Fruit fly (Drosophila melanogaster) whole organism, wandering third instar larva: ENCODE results near the gene CG4613.
A peak's percentile ranks its signal among the peaks of the same experiment; 100 is the strongest.

Experiments used
- Abd-B ChIP-seq: fragments of >200 bp; optimal IDR thresholded peaks from 2 replicates; lab custom pipeline; 2017; ENCODE audit warnings: missing biosample characterization, missing genetic modification characterization
- CG32264 ChIP-seq: fragments of 200-800 bp; sonication (Bioruptor generic); optimal IDR thresholded peaks from 2 replicates; lab custom pipeline; 2016; ENCODE audit warnings: missing biosample characterization, missing genetic modification characterization
- CG9705 ChIP-seq: fragments of 200-800 bp; sonication (Bioruptor generic); optimal IDR thresholded peaks from 2 replicates; lab custom pipeline; 2018; ENCODE audit warnings: missing biosample characterization, mild to moderate bottlenecking, missing genetic modification characterization
- CrebA ChIP-seq: fragments of 200-800 bp; sonication (Bioruptor generic); optimal IDR thresholded peaks from 2 replicates; lab custom pipeline; 2016; ENCODE audit warnings: missing biosample characterization, mild to moderate bottlenecking, missing genetic modification characterization, borderline replicate concordance
- Dif ChIP-seq: fragments of 200-275, 200-300 bp; sonication (Bioruptor generic); optimal IDR thresholded peaks from 2 replicates; lab custom pipeline; 2018; ENCODE audit warnings: missing biosample characterization, missing genetic modification characterization; ENCODE audit not compliant: partially characterized antibody
- GATAd ChIP-seq: sonication (Bioruptor generic); optimal IDR thresholded peaks from 2 replicates; lab custom pipeline; 2016; ENCODE audit warnings: missing biosample characterization, missing genetic modification characterization
- HLH106 ChIP-seq: fragments of 200-800 bp; optimal IDR thresholded peaks from 3 replicates; lab custom pipeline; 2019; ENCODE audit warnings: missing biosample characterization, mild to moderate bottlenecking, missing genetic modification characterization, moderate library complexity
- Hnf4 ChIP-seq: fragments of 200-800 bp; sonication (Bioruptor generic); optimal IDR thresholded peaks from 2 replicates; lab custom pipeline; 2016; ENCODE audit warnings: missing biosample characterization, mild to moderate bottlenecking, missing genetic modification characterization
- Hr78 ChIP-seq: fragments of >200 bp; optimal IDR thresholded peaks from 2 replicates; lab custom pipeline; 2017; ENCODE audit warnings: missing biosample characterization, missing genetic modification characterization
- Hr83 ChIP-seq: fragments of 200-300 bp; sonication (Bioruptor generic); optimal IDR thresholded peaks from 2 replicates; lab custom pipeline; 2016; ENCODE audit warnings: missing biosample characterization, mild to moderate bottlenecking, missing genetic modification characterization, moderate library complexity; ENCODE audit not compliant: poor library complexity, severe bottlenecking
- Jra ChIP-seq: sonication (Bioruptor generic); optimal IDR thresholded peaks from 2 replicates; lab custom pipeline; 2016; ENCODE audit warnings: missing biosample characterization, missing genetic modification characterization
- Mio ChIP-seq: sonication (Bioruptor generic); optimal IDR thresholded peaks from 2 replicates; lab custom pipeline; 2016; ENCODE audit warnings: missing biosample characterization, missing genetic modification characterization
- N ChIP-seq: fragments of >200 bp; optimal IDR thresholded peaks from 2 replicates; lab custom pipeline; 2018; ENCODE audit warnings: missing biosample characterization, missing external identifiers, missing genetic modification characterization
- OdsH ChIP-seq: fragments of 200-800 bp; sonication (Bioruptor generic); optimal IDR thresholded peaks from 2 replicates; lab custom pipeline; 2016; ENCODE audit warnings: missing biosample characterization, mild to moderate bottlenecking, missing genetic modification characterization
- Rel ChIP-seq, 2 experiments: fragments of 200-800 bp; sonication (Bioruptor generic) in 1 of 2; optimal IDR thresholded peaks; 2 replicates in 1 of 2; 3 replicates in 1 of 2; lab custom pipeline; 2016 to 2019; ENCODE audit warnings: mild to moderate bottlenecking in 2 of 2, missing biosample characterization in 2 of 2, missing genetic modification characterization in 2 of 2, moderate library complexity in 1 of 2
- Sp1 ChIP-seq: fragments of 200-800 bp; sonication (Bioruptor generic); optimal IDR thresholded peaks from 3 replicates; lab custom pipeline; 2019; ENCODE audit warnings: missing biosample characterization, mild to moderate bottlenecking, missing genetic modification characterization, moderate library complexity
- Vsx2 ChIP-seq: fragments of 200-300, 225-300 bp; sonication (Bioruptor generic); optimal IDR thresholded peaks from 2 replicates; lab custom pipeline; 2018; ENCODE audit warnings: missing biosample characterization, missing genetic modification characterization; ENCODE audit not compliant: partially characterized antibody
- br ChIP-seq: fragments of 200-800 bp; sonication (Bioruptor generic); optimal IDR thresholded peaks from 2 replicates; lab custom pipeline; 2016; ENCODE audit warnings: missing biosample characterization, missing genetic modification characterization
- brk ChIP-seq: fragments of 200-800 bp; sonication (Bioruptor generic); optimal IDR thresholded peaks from 2 replicates; lab custom pipeline; 2016; ENCODE audit warnings: missing biosample characterization, mild to moderate bottlenecking, missing genetic modification characterization
- dmrt93B ChIP-seq: fragments of 200-800 bp; sonication (Bioruptor generic); optimal IDR thresholded peaks from 2 replicates; lab custom pipeline; 2018; ENCODE audit warnings: missing biosample characterization, mild to moderate bottlenecking, missing genetic modification characterization
- dsf ChIP-seq: sonication (Bioruptor generic); optimal IDR thresholded peaks from 2 replicates; lab custom pipeline; 2016; ENCODE audit warnings: missing biosample characterization, missing genetic modification characterization, borderline replicate concordance
- ey ChIP-seq: fragments of 200-800 bp; sonication (Bioruptor generic); optimal IDR thresholded peaks from 2 replicates; lab custom pipeline; 2016; ENCODE audit warnings: missing biosample characterization, missing genetic modification characterization
- foxo ChIP-seq, 2 experiments: fragments of 200-800 bp; sonication (Bioruptor generic); optimal IDR thresholded peaks; 2 replicates in 1 of 2; 3 replicates in 1 of 2; lab custom pipeline; 2016 to 2017; ENCODE audit warnings: missing biosample characterization in 2 of 2, missing genetic modification characterization in 2 of 2
- fru ChIP-seq: fragments of 200-800 bp; sonication (Bioruptor generic); optimal IDR thresholded peaks from 3 replicates; lab custom pipeline; 2016; ENCODE audit warnings: missing biosample characterization, mild to moderate bottlenecking, missing genetic modification characterization
- h ChIP-seq: fragments of 200-800 bp; sonication (Bioruptor generic); optimal IDR thresholded peaks from 3 replicates; lab custom pipeline; 2016; ENCODE audit warnings: missing biosample characterization, mild to moderate bottlenecking, missing genetic modification characterization
- jim ChIP-seq: fragments of 175-275, 200-325 bp; sonication (Bioruptor generic); optimal IDR thresholded peaks from 2 replicates; lab custom pipeline; 2016; ENCODE audit warnings: missing biosample characterization, mild to moderate bottlenecking, missing genetic modification characterization
- lola ChIP-seq: fragments of >200 bp; optimal IDR thresholded peaks from 2 replicates; lab custom pipeline; 2017; ENCODE audit warnings: missing biosample characterization, missing genetic modification characterization
- pan ChIP-seq: fragments of >200 bp; optimal IDR thresholded peaks from 2 replicates; lab custom pipeline; 2017
- psq ChIP-seq: fragments of 200-800 bp; sonication (Bioruptor generic); optimal IDR thresholded peaks from 3 replicates; lab custom pipeline; 2017; ENCODE audit warnings: missing biosample characterization, mild to moderate bottlenecking, missing genetic modification characterization, moderate library complexity
- rgr ChIP-seq: fragments of 200-800 bp; sonication (Bioruptor generic); optimal IDR thresholded peaks from 3 replicates; lab custom pipeline; 2016; ENCODE audit warnings: missing biosample characterization, mild to moderate bottlenecking, missing genetic modification characterization
- sage ChIP-seq: fragments of 200-800 bp; sonication (Bioruptor generic); optimal IDR thresholded peaks from 2 replicates; lab custom pipeline; 2016; ENCODE audit warnings: missing biosample characterization, mild to moderate bottlenecking, missing genetic modification characterization
- sv ChIP-seq: fragments of 200-800 bp; sonication (Bioruptor generic); optimal IDR thresholded peaks from 3 replicates; lab custom pipeline; 2016; ENCODE audit warnings: missing biosample characterization, missing genetic modification characterization
- tai ChIP-seq: sonication (Bioruptor generic); optimal IDR thresholded peaks from 2 replicates; lab custom pipeline; 2016; ENCODE audit warnings: missing biosample characterization, missing genetic modification characterization
- usp ChIP-seq: fragments of >200 bp; optimal IDR thresholded peaks from 2 replicates; lab custom pipeline; 2017; ENCODE audit warnings: missing biosample characterization, missing genetic modification characterization
- woc ChIP-seq: sonication (Bioruptor generic); optimal IDR thresholded peaks from 2 replicates; lab custom pipeline; 2016; ENCODE audit warnings: missing biosample characterization, mild to moderate bottlenecking, missing genetic modification characterization

CG4613 gene

dm6 chr3L:14544987-14545943, 23.8 kb upstream of the CG4613 start:
- TF ChIP-seq dmrt93B (GFP tag; lab: Kevin White, UChicago) (peak; percentile 19), Dif (GFP tag; lab: Kevin White, UChicago) (no peak), usp (GFP tag; lab: Kevin White, UChicago) (no peak), jim (GFP tag; lab: Kevin White, UChicago) (no peak), Sp1 (GFP tag; lab: Kevin White, UChicago) (no peak), Hr78 (GFP tag; lab: Kevin White, UChicago) (no peak), sv (GFP tag; lab: Kevin White, UChicago) (no peak), brk (GFP tag; lab: Kevin White, UChicago) (no peak), HLH106 (tag; lab: Kevin White, UChicago) (no peak), Abd-B (GFP tag; lab: Kevin White, UChicago) (no peak), N (GFP tag; lab: Kevin White, UChicago) (no peak), sage (no peak), Vsx2 (GFP tag; lab: Kevin White, UChicago) (no peak), Rel (GFP tag; optimal IDR thresholded peaks at IDR 0.05; lab: Kevin White, UChicago) (no peak), Rel (tag; optimal IDR thresholded peaks at IDR 0.05; lab: Kevin White, UChicago) (no peak), lola (GFP tag; lab: Kevin White, UChicago) (no peak), dsf (GFP tag; lab: Kevin White, UChicago) (no peak), Jra (GFP tag; lab: Kevin White, UChicago) (no peak), h (GFP tag; lab: Kevin White, UChicago) (peak; percentile 15), Hnf4 (no peak), rgr (peak; percentile 29), OdsH (GFP tag; lab: Kevin White, UChicago) (no peak), br (no peak), fru (GFP tag; lab: Kevin White, UChicago) (peak; percentile 47), psq (peak; percentile 9), woc (no peak), foxo (GFP tag; optimal IDR thresholded peaks at IDR 0.05; lab: Kevin White, UChicago) (peak in 1 of 2 experiments; percentile 32), CG9705 (GFP tag; lab: Kevin White, UChicago) (no peak), pan (no peak)

DNA sequence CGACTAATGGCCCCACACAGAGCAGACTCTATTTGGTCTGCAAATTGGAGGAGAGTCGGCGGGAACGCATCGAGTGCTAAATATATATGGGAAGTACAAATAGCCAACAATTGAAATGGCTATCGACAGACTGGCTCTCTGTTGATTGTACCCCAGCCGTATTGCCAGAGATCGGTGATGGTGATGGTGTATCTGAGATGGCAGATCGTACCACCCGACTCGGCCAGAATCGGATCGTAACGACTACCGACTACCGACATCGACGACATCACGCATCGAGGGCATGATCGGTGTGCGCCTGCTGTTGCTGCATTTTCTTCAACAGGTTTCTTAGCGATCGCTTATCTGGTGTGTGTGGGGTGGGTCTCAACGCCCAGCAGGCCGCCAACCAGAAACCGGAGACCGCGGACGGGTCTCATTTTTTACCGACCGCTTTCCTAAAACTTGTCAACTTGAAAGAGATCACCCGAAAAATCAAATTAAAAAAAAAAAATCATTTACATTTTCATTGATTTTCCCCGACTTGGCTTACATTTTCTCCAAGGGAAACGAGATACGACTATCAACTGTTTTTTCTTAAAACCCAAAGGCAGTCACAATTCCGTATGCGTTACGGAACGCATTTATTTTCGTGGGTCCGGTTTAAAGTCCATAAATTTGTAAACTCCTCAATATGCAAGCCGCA, 22.6 kb upstream of the CG4613 start:
- peak; percentile 22 for TF ChIP-seq fru (GFP tag; lab: Kevin White, UChicago)
- TF ChIP-seq woc = peak; percentile 27
- TF ChIP-seq Hr83 (GFP tag; lab: Kevin White, UChicago) = peak; percentile 74
- TF ChIP-seq HLH106 (tag; lab: Kevin White, UChicago) = no peak
- peak; percentile 39 for TF ChIP-seq Mio (GFP tag; lab: Kevin White, UChicago)
- no peak for TF ChIP-seq Rel (GFP tag; optimal IDR thresholded peaks at IDR 0.05; lab: Kevin White, UChicago)
- peak; percentile 84 for TF ChIP-seq Rel (tag; optimal IDR thresholded peaks at IDR 0.05; lab: Kevin White, UChicago)
- peak; percentile 35 for TF ChIP-seq Hnf4
- no peak for TF ChIP-seq psq
- TF ChIP-seq jim (GFP tag; lab: Kevin White, UChicago) = peak; percentile 22
- peak; percentile 47 for TF ChIP-seq rgr
- no peak for TF ChIP-seq Jra (GFP tag; lab: Kevin White, UChicago)
- peak; percentile 43 for TF ChIP-seq OdsH (GFP tag; lab: Kevin White, UChicago)
- TF ChIP-seq CG32264 (GFP tag; lab: Kevin White, UChicago) = no peak
- peak; percentile 12 for TF ChIP-seq Sp1 (GFP tag; lab: Kevin White, UChicago)
- peak in 1 of 2 experiments; percentile 37 for TF ChIP-seq foxo (GFP tag; optimal IDR thresholded peaks at IDR 0.05; lab: Kevin White, UChicago)
- peak; percentile 44 for TF ChIP-seq br
- TF ChIP-seq h (GFP tag; lab: Kevin White, UChicago) = peak; percentile 61
- TF ChIP-seq, all 38 proteins: peak for 13

- TF ChIP-seq HLH106 (tag; lab: Kevin White, UChicago) = peak; percentile 20
- peak; percentile 4 for TF ChIP-seq OdsH (GFP tag; lab: Kevin White, UChicago)
- TF ChIP-seq psq = peak; percentile 3
- TF ChIP-seq brk (GFP tag; lab: Kevin White, UChicago) = no peak
- peak; percentile 49 for TF ChIP-seq Hr83 (GFP tag; lab: Kevin White, UChicago)
- TF ChIP-seq fru (GFP tag; lab: Kevin White, UChicago) = peak; percentile 8
- peak; percentile 20 for TF ChIP-seq Sp1 (GFP tag; lab: Kevin White, UChicago)
- TF ChIP-seq GATAd = no peak
- no peak for TF ChIP-seq Rel (GFP tag; optimal IDR thresholded peaks at IDR 0.05; lab: Kevin White, UChicago)
- TF ChIP-seq Rel (tag; optimal IDR thresholded peaks at IDR 0.05; lab: Kevin White, UChicago) = peak; percentile 71
- no peak for TF ChIP-seq ey
- no peak for TF ChIP-seq jim (GFP tag; lab: Kevin White, UChicago)
- no peak for TF ChIP-seq br
- peak; percentile 34 for TF ChIP-seq h (GFP tag; lab: Kevin White, UChicago)
- TF ChIP-seq pan = no peak
- TF ChIP-seq Jra (GFP tag; lab: Kevin White, UChicago) = no peak
- peak; percentile 10 for TF ChIP-seq Dif (GFP tag; lab: Kevin White, UChicago)
- no peak for TF ChIP-seq sage
- TF ChIP-seq foxo (GFP tag; optimal IDR thresholded peaks at IDR 0.05; lab: Kevin White, UChicago) = peak in 1 of 2 experiments; percentile 42
- TF ChIP-seq sv (GFP tag; lab: Kevin White, UChicago) = no peak
- peak; percentile 46 for TF ChIP-seq rgr
- TF ChIP-seq woc = no peak
- no peak for TF ChIP-seq tai (GFP tag; lab: Kevin White, UChicago)
- peak; percentile 7 for TF ChIP-seq CrebA
- no peak for TF ChIP-seq Hr78 (GFP tag; lab: Kevin White, UChicago)
- TF ChIP-seq Vsx2 (GFP tag; lab: Kevin White, UChicago) = no peak
These were observed 16.0 kb upstream of the CG4613 start, which contains the start of gene Mpcp2 for dm6 chr3L:14537435-14537991. Gene Mpcp2 (plus strand): TSS chr3L:14537651.
